Fruit fly (Drosophila melanogaster) whole organism, embryonic: ENCODE measurements around the gene RpS29.

ENCODE experiments used
- Asciz ChIP-seq: fragments of 200-800 bp; sonication (Bioruptor generic); optimal IDR thresholded peaks from 2 replicates; lab custom pipeline; 2017; ENCODE audit warnings: missing biosample characterization, mild to moderate bottlenecking, missing genetic modification characterization, missing genetic modification reagents
- BEAF-32 ChIP-seq: fragments of 200-800 bp; sonication (Bioruptor generic); optimal IDR thresholded peaks from 3 replicates; lab custom pipeline; 2017; ENCODE audit warnings: missing biosample characterization, missing genetic modification characterization, mild to moderate bottlenecking, moderate library complexity, missing genetic modification reagents
- BtbVII ChIP-seq: fragments of 200-800 bp; sonication (Bioruptor generic); optimal IDR thresholded peaks from 3 replicates; lab custom pipeline; 2017; ENCODE audit warnings: missing biosample characterization, mild to moderate bottlenecking, missing genetic modification characterization
- CG10267 ChIP-seq: fragments of 200-800 bp; sonication (Bioruptor generic); optimal IDR thresholded peaks from 2 replicates; lab custom pipeline; 2018; ENCODE audit warnings: missing biosample characterization, mild to moderate bottlenecking, missing genetic modification characterization, moderate library complexity
- CG10366 ChIP-seq: fragments of 200-800 bp; sonication (Bioruptor generic); IDR thresholded peaks from 2 replicates; pipeline ENCODE4 v1.3.6; 2022; ENCODE audit warnings: missing biosample characterization, missing genetic modification characterization
- CG10543 ChIP-seq: fragments of 200-800 bp; sonication (Bioruptor generic); optimal IDR thresholded peaks from 3 replicates; lab custom pipeline; 2017; ENCODE audit warnings: missing biosample characterization, mild to moderate bottlenecking, missing genetic modification characterization, moderate library complexity
- CG11398 ChIP-seq: fragments of 200-800 bp; sonication (Bioruptor generic); optimal IDR thresholded peaks from 2 replicates; lab custom pipeline; 2016; ENCODE audit warnings: missing biosample characterization, missing genetic modification characterization
- CG11723 ChIP-seq: fragments of 200-800 bp; sonication (Bioruptor generic); optimal IDR thresholded peaks from 2 replicates; lab custom pipeline; 2017; ENCODE audit warnings: missing biosample characterization, mild to moderate bottlenecking, missing genetic modification characterization
- CG1529 ChIP-seq: fragments of 200-800 bp; sonication (Bioruptor generic); optimal IDR thresholded peaks from 3 replicates; lab custom pipeline; 2018; ENCODE audit warnings: missing biosample characterization, missing genetic modification characterization
- CG1603 ChIP-seq: fragments of 200-800 bp; sonication (Bioruptor generic); optimal IDR thresholded peaks from 2 replicates; lab custom pipeline; 2019; ENCODE audit warnings: missing biosample characterization, mild to moderate bottlenecking, missing genetic modification characterization, moderate library complexity
- CG17186 ChIP-seq: fragments of 200-800 bp; sonication (Bioruptor generic); optimal IDR thresholded peaks from 3 replicates; lab custom pipeline; 2017; ENCODE audit warnings: missing biosample characterization, missing genetic modification reagents, missing genetic modification characterization
- CG17359 ChIP-seq: fragments of 200-800 bp; sonication (Bioruptor generic); optimal IDR thresholded peaks from 3 replicates; lab custom pipeline; 2018; ENCODE audit warnings: missing biosample characterization, mild to moderate bottlenecking, missing genetic modification characterization, moderate library complexity
- CG2120 ChIP-seq: fragments of 200-800 bp; sonication (Bioruptor generic); optimal IDR thresholded peaks from 3 replicates; lab custom pipeline; 2016; ENCODE audit warnings: missing biosample characterization, missing genetic modification characterization
- CG2712 ChIP-seq: fragments of 200-800 bp; optimal IDR thresholded peaks from 3 replicates; lab custom pipeline; 2019; ENCODE audit warnings: missing biosample characterization, mild to moderate bottlenecking, missing genetic modification characterization, moderate library complexity
- CG3726 ChIP-seq: fragments of 200-800 bp; sonication (Bioruptor generic); IDR thresholded peaks from 3 replicates; pipeline ENCODE4, ENCODE4 v1.3.6; 2022; ENCODE audit warnings: missing biosample characterization, missing genetic modification characterization
- CG3995 ChIP-seq: fragments of 200-800 bp; sonication (Bioruptor generic); optimal IDR thresholded peaks from 3 replicates; lab custom pipeline; 2016; ENCODE audit warnings: missing biosample characterization, missing genetic modification characterization
- D ChIP-seq, 2 experiments: fragments of 200-800 bp in 1 of 2; fragments of >200 bp in 1 of 2; sonication (Bioruptor generic) in 1 of 2; optimal IDR thresholded peaks; 2 replicates in 1 of 2; 3 replicates in 1 of 2; lab custom pipeline; 2017; ENCODE audit warnings: mild to moderate bottlenecking in 1 of 2, missing biosample characterization in 1 of 2, missing genetic modification characterization in 1 of 2, missing genetic modification reagents in 1 of 2
- Doc2 ChIP-seq: fragments of 200-800 bp; sonication (Bioruptor generic); IDR thresholded peaks from 2 replicates; pipeline ENCODE4 v1.3.6; 2022; ENCODE audit warnings: missing biosample characterization, missing genetic modification characterization
- Dref ChIP-seq: fragments of 200-800 bp; sonication (Bioruptor generic); IDR thresholded peaks from 2 replicates; pipeline ENCODE4 v1.3.6; 2022; ENCODE audit warnings: missing biosample characterization, missing genetic modification characterization
- E2f2 ChIP-seq: fragments of 200-800 bp; sonication (Bioruptor generic); IDR thresholded peaks from 2 replicates; pipeline ENCODE4 v1.3.6; 2022; ENCODE audit warnings: missing biosample characterization, missing genetic modification characterization
- Fer3 ChIP-seq: fragments of 200-800 bp; sonication (Bioruptor generic); optimal IDR thresholded peaks from 2 replicates; lab custom pipeline; 2018; ENCODE audit warnings: missing biosample characterization, mild to moderate bottlenecking, missing genetic modification characterization, moderate library complexity
- HLH54F ChIP-seq: fragments of 200-800 bp; sonication (Bioruptor generic); optimal IDR thresholded peaks from 3 replicates; lab custom pipeline; 2016; ENCODE audit warnings: missing biosample characterization, missing genetic modification characterization
- Jarid2 ChIP-seq: fragments of 200-800 bp; sonication (Bioruptor generic); optimal IDR thresholded peaks from 3 replicates; lab custom pipeline; 2017; ENCODE audit warnings: mild to moderate bottlenecking, missing biosample characterization, missing genetic modification reagents, missing genetic modification characterization
- MBD-R2 ChIP-seq: fragments of 200-800 bp; sonication (Bioruptor generic); IDR thresholded peaks from 2 replicates; pipeline ENCODE4 v1.3.6; 2022; ENCODE audit warnings: missing biosample characterization, missing genetic modification characterization
- Nf-YA ChIP-seq: fragments of 200-800 bp; sonication (Bioruptor generic); IDR thresholded peaks from 2 replicates; pipeline ENCODE4 v1.3.6; 2022; ENCODE audit warnings: missing biosample characterization, missing genetic modification characterization
- Nf-YB ChIP-seq: fragments of 200-800 bp; sonication (Bioruptor generic); optimal IDR thresholded peaks from 3 replicates; lab custom pipeline; 2019; ENCODE audit warnings: missing biosample characterization, mild to moderate bottlenecking, missing genetic modification characterization, moderate library complexity
- Trl ChIP-seq, 3 experiments: fragments of >200 bp in 2 of 3; fragments of 200-800 bp in 1 of 3; sonication (Bioruptor generic) in 1 of 3; optimal IDR thresholded peaks; 2 replicates in 1 of 3; 3 replicates in 2 of 3; lab custom pipeline; 2016 to 2017; ENCODE audit warnings: missing biosample characterization in 1 of 3, missing genetic modification characterization in 1 of 3
- az2 ChIP-seq: fragments of 200-800 bp; sonication (Bioruptor generic); optimal IDR thresholded peaks from 3 replicates; lab custom pipeline; 2016; ENCODE audit warnings: missing biosample characterization, missing genetic modification characterization
- bbx ChIP-seq: fragments of 200-800 bp; sonication (Bioruptor generic); IDR thresholded peaks from 2 replicates; pipeline ENCODE4 v1.3.6; 2022; ENCODE audit warnings: missing biosample characterization, missing genetic modification characterization; ENCODE audit not compliant: partially characterized antibody
- btn ChIP-seq: fragments of 200-800 bp; sonication (Bioruptor generic); optimal IDR thresholded peaks from 2 replicates; lab custom pipeline; 2016; ENCODE audit warnings: missing biosample characterization, missing genetic modification characterization
- caup ChIP-seq: fragments of 200-800 bp; sonication (Bioruptor generic); optimal IDR thresholded peaks from 3 replicates; lab custom pipeline; 2017; ENCODE audit warnings: missing biosample characterization, mild to moderate bottlenecking, missing genetic modification characterization, moderate library complexity; ENCODE audit not compliant: severe bottlenecking
- ci ChIP-seq: fragments of 200-800 bp; sonication (Bioruptor generic); IDR thresholded peaks from 3 replicates; pipeline ENCODE4 v1.3.6; 2022; ENCODE audit warnings: missing biosample characterization, missing genetic modification characterization
- dmrt99B ChIP-seq: fragments of 200-800 bp; sonication (Bioruptor generic); optimal IDR thresholded peaks from 2 replicates; lab custom pipeline; 2018; ENCODE audit warnings: missing biosample characterization, mild to moderate bottlenecking, missing genetic modification characterization, moderate library complexity
- fru ChIP-seq: fragments of >200 bp; optimal IDR thresholded peaks from 2 replicates; lab custom pipeline; 2017
- gro ChIP-seq: fragments of 200-800 bp; sonication (Bioruptor generic); optimal IDR thresholded peaks from 2 replicates; lab custom pipeline; 2016; ENCODE audit warnings: missing biosample characterization, missing genetic modification characterization
- hb ChIP-seq: fragments of 200-800 bp; sonication (Bioruptor generic); IDR thresholded peaks from 3 replicates; pipeline ENCODE4 v1.3.6; 2022; ENCODE audit warnings: missing biosample characterization, missing genetic modification characterization; ENCODE audit not compliant: partially characterized antibody
- kay ChIP-seq: fragments of 200-800 bp; sonication (Bioruptor generic); optimal IDR thresholded peaks from 2 replicates; lab custom pipeline; 2016; ENCODE audit warnings: missing biosample characterization, missing genetic modification characterization
- klu ChIP-seq: fragments of 200-800 bp; sonication (Bioruptor generic); IDR thresholded peaks from 2 replicates; pipeline ENCODE4 v1.3.6; 2022; ENCODE audit warnings: missing biosample characterization, missing genetic modification characterization
- nau ChIP-seq: fragments of 200-800 bp; sonication (Bioruptor generic); optimal IDR thresholded peaks from 3 replicates; lab custom pipeline; 2017; ENCODE audit warnings: missing biosample characterization, mild to moderate bottlenecking, missing genetic modification characterization, missing genetic modification reagents
- nerfin-1 ChIP-seq: fragments of 200-800 bp; sonication (Bioruptor generic); optimal IDR thresholded peaks from 3 replicates; lab custom pipeline; 2019; ENCODE audit warnings: missing biosample characterization, mild to moderate bottlenecking, missing genetic modification characterization, moderate library complexity
- oc ChIP-seq: fragments of 200-800 bp; sonication (Bioruptor generic); optimal IDR thresholded peaks from 2 replicates; lab custom pipeline; 2018; ENCODE audit warnings: missing biosample characterization, mild to moderate bottlenecking, missing genetic modification characterization, moderate library complexity
- odd ChIP-seq: fragments of 200-800 bp; sonication (Bioruptor generic); optimal IDR thresholded peaks from 2 replicates; lab custom pipeline; 2017; ENCODE audit warnings: missing biosample characterization, mild to moderate bottlenecking, missing genetic modification characterization
- repo ChIP-seq: fragments of 200-800 bp; sonication (Bioruptor generic); optimal IDR thresholded peaks from 2 replicates; lab custom pipeline; 2016; ENCODE audit warnings: missing biosample characterization, missing genetic modification characterization
- salm ChIP-seq: fragments of 200-800 bp; sonication (Bioruptor generic); optimal IDR thresholded peaks from 2 replicates; lab custom pipeline; 2018; ENCODE audit warnings: missing biosample characterization, mild to moderate bottlenecking, missing genetic modification characterization
- sc ChIP-seq, 3 experiments: fragments of >200 bp in 2 of 3; fragments of 200-800 bp in 1 of 3; sonication (Bioruptor generic) in 1 of 3; optimal IDR thresholded peaks; 2 replicates in 2 of 3; 3 replicates in 1 of 3; lab custom pipeline; 2017; ENCODE audit warnings: mild to moderate bottlenecking in 1 of 3, missing biosample characterization in 1 of 3, missing genetic modification characterization in 1 of 3, missing genetic modification reagents in 1 of 3
- shn ChIP-seq: fragments of 200-800 bp; sonication (Bioruptor generic); optimal IDR thresholded peaks from 3 replicates; lab custom pipeline; 2016; ENCODE audit warnings: missing biosample characterization, missing genetic modification characterization
- tll ChIP-seq, 2 experiments: fragments of 200-800 bp in 1 of 2; fragments of >200 bp in 1 of 2; sonication (Bioruptor generic) in 1 of 2; optimal IDR thresholded peaks; 2 replicates each; lab custom pipeline; 2017 to 2019; ENCODE audit warnings: missing biosample characterization in 2 of 2, missing genetic modification characterization in 2 of 2, mild to moderate bottlenecking in 1 of 2, moderate library complexity in 1 of 2
- trem ChIP-seq: fragments of 200-800 bp; optimal IDR thresholded peaks from 3 replicates; lab custom pipeline; 2019; ENCODE audit warnings: missing biosample characterization, mild to moderate bottlenecking, missing genetic modification characterization, moderate library complexity

RpS29 gene

DNA sequence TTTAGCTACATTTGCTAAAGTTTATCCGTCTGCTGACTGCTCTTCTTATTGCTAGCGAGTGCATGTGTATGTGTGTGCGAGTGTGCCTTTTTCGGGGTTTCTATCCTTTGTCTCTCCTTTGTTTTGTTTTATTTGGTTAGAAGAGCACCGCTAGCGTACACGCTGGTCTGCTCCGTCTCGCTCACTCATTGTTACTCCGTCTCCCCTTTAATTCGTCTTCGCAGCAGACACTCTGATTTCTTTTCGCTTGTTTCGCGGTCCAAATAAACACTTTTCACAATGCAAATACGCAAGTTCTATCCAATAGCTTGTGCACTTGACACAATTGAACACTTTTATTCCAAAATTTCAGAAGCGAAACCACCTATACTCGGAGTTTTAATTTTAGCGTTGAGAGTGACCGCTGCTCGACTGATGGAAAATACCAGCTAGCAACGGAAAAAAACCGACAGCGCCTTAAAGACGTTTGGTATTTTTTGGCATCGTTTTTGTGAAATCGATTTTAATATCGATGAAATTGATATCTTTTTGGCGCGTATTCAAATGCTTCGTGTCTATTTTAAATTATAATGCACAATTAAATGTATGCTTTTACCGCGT lies 31.2 kb downstream of the RpS29 start, which contains the start of gene FBXO11 (continued):
- TF ChIP-seq salm (tag; lab: Kevin White, UChicago) = peak; percentile 10
- TF ChIP-seq CG17359 (tag; lab: Kevin White, UChicago) = no peak
- TF ChIP-seq az2 (GFP tag; lab: Kevin White, UChicago) = no peak
- TF ChIP-seq Dref (GFP tag; lab: Robert Waterston, UW) = peak; percentile 83
- no peak for TF ChIP-seq shn (GFP tag; lab: Kevin White, UChicago)
- TF ChIP-seq Jarid2 (GFP tag; lab: Kevin White, UChicago) = peak; percentile 20
- no peak for TF ChIP-seq btn (GFP tag; lab: Kevin White, UChicago)
- TF ChIP-seq bbx = peak; percentile 22; the same call in 1 of the 2 replicates
- TF ChIP-seq hb (GFP tag; lab: Robert Waterston, UW) = no peak
- peak; percentile 95 for TF ChIP-seq E2f2 (GFP tag; lab: Robert Waterston, UW)
- TF ChIP-seq fru = no peak
- peak; percentile 67 for TF ChIP-seq BEAF-32 (GFP tag; lab: Kevin White, UChicago)
- no peak for TF ChIP-seq odd (GFP tag; lab: Kevin White, UChicago)
- peak; percentile 72 for TF ChIP-seq Nf-YB (GFP tag; lab: Kevin White, UChicago)
- no peak for TF ChIP-seq CG1529 (GFP tag; lab: Kevin White, UChicago)
- TF ChIP-seq dmrt99B (tag; lab: Kevin White, UChicago) = no peak
- TF ChIP-seq CG10366 (GFP tag; lab: Robert Waterston, UW) = no peak
- no peak for TF ChIP-seq klu
- TF ChIP-seq BtbVII (GFP tag; lab: Kevin White, UChicago) = peak; percentile 30
- peak; percentile 53 for TF ChIP-seq CG10267 (tag; lab: Kevin White, UChicago)
- no peak for TF ChIP-seq Nf-YA (GFP tag; lab: Robert Waterston, UW)
- TF ChIP-seq CG17186 (GFP tag; lab: Kevin White, UChicago) = no peak
- no peak for TF ChIP-seq sc (optimal IDR thresholded peaks at IDR 0.05; lab: Kevin White, UChicago)
- no peak for TF ChIP-seq sc (GFP tag; optimal IDR thresholded peaks at IDR 0.05; lab: Kevin White, UChicago)
- TF ChIP-seq Fer3 = no peak
- no peak for TF ChIP-seq Doc2 (GFP tag; lab: Robert Waterston, UW)
- peak; percentile 96 for TF ChIP-seq D (optimal IDR thresholded peaks at IDR 0.05; lab: Kevin White, UChicago)
- peak; percentile 61 for TF ChIP-seq D (GFP tag; optimal IDR thresholded peaks at IDR 0.05; lab: Kevin White, UChicago)
- TF ChIP-seq ci (GFP tag; lab: Robert Waterston, UW) = peak; percentile 8; the same call in 1 of the 3 replicates
- TF ChIP-seq caup (GFP tag; lab: Kevin White, UChicago) = peak; percentile 15
- peak; percentile 62 for TF ChIP-seq gro (GFP tag; lab: Kevin White, UChicago)
- no peak for TF ChIP-seq CG2712 (tag; lab: Kevin White, UChicago)
- TF ChIP-seq CG11723 (GFP tag; lab: Kevin White, UChicago) = no peak
- TF ChIP-seq nau (GFP tag; lab: Kevin White, UChicago) = no peak
- peak; percentile 6 for TF ChIP-seq repo (GFP tag; lab: Kevin White, UChicago)
- no peak for TF ChIP-seq HLH54F (GFP tag; lab: Kevin White, UChicago)
- TF ChIP-seq trem (tag; lab: Kevin White, UChicago) = peak; percentile 34
- TF ChIP-seq CG2120 (GFP tag; lab: Kevin White, UChicago) = no peak
- no peak for TF ChIP-seq oc (tag; lab: Kevin White, UChicago)
- TF ChIP-seq tll (GFP tag; optimal IDR thresholded peaks at IDR 0.05; lab: Kevin White, UChicago) = peak in 1 of 2 experiments; percentile 41
- no peak for TF ChIP-seq CG3995
- no peak for TF ChIP-seq CG1603 (tag; lab: Kevin White, UChicago)
- peak; percentile 32 for TF ChIP-seq nerfin-1 (tag; lab: Kevin White, UChicago)
- no peak for TF ChIP-seq Asciz (GFP tag; lab: Kevin White, UChicago)
- TF ChIP-seq CG3726 (GFP tag; lab: Robert Waterston, UW) = no peak
- TF ChIP-seq CG10543 (GFP tag; lab: Kevin White, UChicago) = peak; percentile 2
- peak; percentile 59 for TF ChIP-seq MBD-R2 (GFP tag; lab: Robert Waterston, UW)
- no peak for TF ChIP-seq CG11398 (GFP tag; lab: Kevin White, UChicago)
- TF ChIP-seq Trl (optimal IDR thresholded peaks at IDR 0.05; lab: Kevin White, UChicago) = no peak
- no peak for TF ChIP-seq Trl (GFP tag; optimal IDR thresholded peaks at IDR 0.05; lab: Kevin White, UChicago)
- TF ChIP-seq kay (GFP tag; lab: Kevin White, UChicago) = no peak
